Fruit fly (Drosophila melanogaster) whole organism, embryonic: ENCODE results near the gene Wdr59.

Experiments used
- Atf6 ChIP-seq: fragments of 200-800 bp; sonication (Bioruptor generic); IDR thresholded peaks from 2 replicates; pipeline ENCODE4 v1.3.6; 2022; ENCODE audit warnings: missing biosample characterization, missing genetic modification characterization
- B-H2 ChIP-seq: fragments of 200-800 bp; sonication (Bioruptor generic); optimal IDR thresholded peaks from 2 replicates; lab custom pipeline; 2018; ENCODE audit warnings: missing biosample characterization, mild to moderate bottlenecking, missing genetic modification characterization
- CG12744 ChIP-seq: fragments of 200-800 bp; sonication (Bioruptor generic); optimal IDR thresholded peaks from 2 replicates; lab custom pipeline; 2016; ENCODE audit warnings: missing biosample characterization, missing genetic modification characterization
- CG13123 ChIP-seq: fragments of 200-800 bp; sonication (Bioruptor generic); optimal IDR thresholded peaks from 2 replicates; lab custom pipeline; 2016; ENCODE audit warnings: missing biosample characterization, missing genetic modification characterization
- CG13296 ChIP-seq: fragments of 200-800 bp; sonication (Bioruptor generic); optimal IDR thresholded peaks from 3 replicates; lab custom pipeline; 2018; ENCODE audit warnings: missing biosample characterization, mild to moderate bottlenecking, missing genetic modification characterization
- CG13624 ChIP-seq: fragments of 200-800 bp; sonication (Bioruptor generic); optimal IDR thresholded peaks from 2 replicates; lab custom pipeline; 2016; ENCODE audit warnings: missing biosample characterization, missing genetic modification characterization
- CG16815 ChIP-seq: fragments of 200-800 bp; sonication (Bioruptor generic); optimal IDR thresholded peaks from 3 replicates; lab custom pipeline; 2017; ENCODE audit warnings: missing biosample characterization, mild to moderate bottlenecking, missing genetic modification characterization
- CG2875 ChIP-seq: fragments of 200-800 bp; sonication (Bioruptor generic); optimal IDR thresholded peaks from 2 replicates; lab custom pipeline; 2017; ENCODE audit warnings: missing biosample characterization, mild to moderate bottlenecking, missing genetic modification characterization, missing genetic modification reagents
- CG30403 ChIP-seq: fragments of 200-800 bp; sonication (Bioruptor generic); optimal IDR thresholded peaks from 3 replicates; lab custom pipeline; 2016; ENCODE audit warnings: missing biosample characterization, missing genetic modification characterization
- CG30431 ChIP-seq: fragments of 200-800 bp; sonication (Bioruptor generic); optimal IDR thresholded peaks from 2 replicates; lab custom pipeline; 2017; ENCODE audit warnings: missing biosample characterization, missing genetic modification characterization
- CG31365 ChIP-seq: fragments of 200-800 bp; sonication (Bioruptor generic); optimal IDR thresholded peaks from 2 replicates; lab custom pipeline; 2018; ENCODE audit warnings: missing biosample characterization, mild to moderate bottlenecking, missing genetic modification characterization
- CG31441 ChIP-seq: fragments of 200-800 bp; sonication (Bioruptor generic); IDR thresholded peaks from 2 replicates; pipeline ENCODE4 v1.3.6; 2022; ENCODE audit warnings: missing biosample characterization, missing genetic modification characterization
- CG32767 ChIP-seq: fragments of 200-800 bp; sonication (Bioruptor generic); IDR thresholded peaks from 2 replicates; pipeline ENCODE4 v1.3.6; 2022; ENCODE audit warnings: missing biosample characterization, missing genetic modification characterization
- CG4282 ChIP-seq: fragments of 200-800 bp; sonication (Bioruptor generic); optimal IDR thresholded peaks from 2 replicates; lab custom pipeline; 2016; ENCODE audit warnings: missing biosample characterization, missing genetic modification characterization
- CG4424 ChIP-seq: fragments of 200-800 bp; sonication (Bioruptor generic); optimal IDR thresholded peaks from 3 replicates; lab custom pipeline; 2016; ENCODE audit warnings: missing biosample characterization, missing genetic modification characterization
- CG5245 ChIP-seq: fragments of 200-800 bp; sonication (Bioruptor generic); optimal IDR thresholded peaks from 3 replicates; lab custom pipeline; 2016; ENCODE audit warnings: missing biosample characterization, missing genetic modification characterization
- CG5953 ChIP-seq: fragments of 200-800 bp; sonication (Bioruptor generic); IDR thresholded peaks from 2 replicates; pipeline ENCODE4 v1.3.6; 2022; ENCODE audit warnings: missing biosample characterization, missing genetic modification characterization
- CG6272 ChIP-seq: fragments of 200-800 bp; sonication (Bioruptor generic); IDR thresholded peaks from 2 replicates; pipeline ENCODE4 v1.3.6; 2022; ENCODE audit warnings: missing biosample characterization, missing genetic modification characterization
- CG6654 ChIP-seq: fragments of 200-800 bp; sonication (Bioruptor generic); optimal IDR thresholded peaks from 2 replicates; lab custom pipeline; 2017; ENCODE audit warnings: missing biosample characterization, mild to moderate bottlenecking, missing genetic modification characterization
- CG8281 ChIP-seq: fragments of 200-800 bp; sonication (Bioruptor generic); optimal IDR thresholded peaks from 2 replicates; lab custom pipeline; 2018; ENCODE audit warnings: missing biosample characterization, mild to moderate bottlenecking, missing genetic modification characterization, moderate library complexity
- CG9727 ChIP-seq: fragments of 200-800 bp; sonication (Bioruptor generic); optimal IDR thresholded peaks from 3 replicates; lab custom pipeline; 2017; ENCODE audit warnings: missing biosample characterization, mild to moderate bottlenecking, missing genetic modification characterization
- CG9797 ChIP-seq: fragments of 200-800 bp; sonication (Bioruptor generic); optimal IDR thresholded peaks from 3 replicates; lab custom pipeline; 2018; ENCODE audit warnings: missing biosample characterization, mild to moderate bottlenecking, missing genetic modification characterization
- CTCF ChIP-seq: fragments of 200-800 bp; sonication (Bioruptor generic); optimal IDR thresholded peaks from 2 replicates; lab custom pipeline; 2017; ENCODE audit warnings: missing biosample characterization, mild to moderate bottlenecking, missing genetic modification characterization, moderate library complexity
- CrebB ChIP-seq: fragments of 200-800 bp; sonication (Bioruptor generic); optimal IDR thresholded peaks from 3 replicates; lab custom pipeline; 2018; ENCODE audit warnings: missing biosample characterization, mild to moderate bottlenecking, missing genetic modification characterization
- Deaf1 ChIP-seq: fragments of 200-800 bp; optimal IDR thresholded peaks from 3 replicates; lab custom pipeline; 2019; ENCODE audit warnings: missing biosample characterization, mild to moderate bottlenecking, missing genetic modification characterization, moderate library complexity
- Nf-YC ChIP-seq: fragments of 200-800 bp; optimal IDR thresholded peaks from 3 replicates; lab custom pipeline; 2019; ENCODE audit warnings: missing biosample characterization, mild to moderate bottlenecking, missing genetic modification characterization, moderate library complexity
- NfI ChIP-seq: fragments of 200-800 bp; sonication (Bioruptor generic); optimal IDR thresholded peaks from 3 replicates; lab custom pipeline; 2018; ENCODE audit warnings: missing biosample characterization, mild to moderate bottlenecking, missing genetic modification characterization, moderate library complexity
- Ravus ChIP-seq: fragments of 200-800 bp; sonication (Bioruptor generic); IDR thresholded peaks from 2 replicates; pipeline ENCODE4 v1.3.6; 2022; ENCODE audit warnings: missing biosample characterization, missing genetic modification characterization
- Sox100B ChIP-seq: fragments of 200-800 bp; sonication (Bioruptor generic); optimal IDR thresholded peaks from 3 replicates; lab custom pipeline; 2018; ENCODE audit warnings: missing biosample characterization, mild to moderate bottlenecking, missing genetic modification characterization
- Ssrp ChIP-seq: fragments of 200-800 bp; sonication (Bioruptor generic); optimal IDR thresholded peaks from 2 replicates; lab custom pipeline; 2018; ENCODE audit warnings: missing biosample characterization, mild to moderate bottlenecking, missing genetic modification characterization, moderate library complexity
- bigmax ChIP-seq: fragments of 200-800 bp; sonication (Bioruptor generic); optimal IDR thresholded peaks from 2 replicates; lab custom pipeline; 2018; ENCODE audit warnings: missing biosample characterization, mild to moderate bottlenecking, missing genetic modification characterization
- br ChIP-seq: fragments of >200 bp; optimal IDR thresholded peaks from 2 replicates; lab custom pipeline; 2017
- chinmo ChIP-seq: fragments of 200-800 bp; sonication (Bioruptor generic); IDR thresholded peaks from 4 replicates; pipeline ENCODE4 v1.3.6; 2022; ENCODE audit warnings: missing biosample characterization, missing genetic modification characterization; ENCODE audit not compliant: partially characterized antibody
- crc ChIP-seq: fragments of 200-800 bp; sonication (Bioruptor generic); optimal IDR thresholded peaks from 2 replicates; lab custom pipeline; 2016; ENCODE audit warnings: missing biosample characterization, missing genetic modification characterization
- crp ChIP-seq, 2 experiments: fragments of 200-800 bp; sonication (Bioruptor generic); optimal IDR thresholded peaks; 2 replicates in 1 of 2; 3 replicates in 1 of 2; lab custom pipeline; 2017; ENCODE audit warnings: missing biosample characterization in 2 of 2, missing genetic modification characterization in 2 of 2, mild to moderate bottlenecking in 1 of 2, moderate library complexity in 1 of 2
- da ChIP-seq: fragments of 200-800 bp; sonication (Bioruptor generic); optimal IDR thresholded peaks from 2 replicates; lab custom pipeline; 2016; ENCODE audit warnings: missing biosample characterization, missing genetic modification characterization
- dpn ChIP-seq, 2 experiments: fragments of 200-800 bp; sonication (Bioruptor generic); optimal IDR thresholded peaks; 3 replicates each; lab custom pipeline; 2016; ENCODE audit warnings: missing biosample characterization in 2 of 2, missing genetic modification characterization in 2 of 2
- eve ChIP-seq, 2 experiments: fragments of >200 bp; optimal IDR thresholded peaks; 2 replicates each; lab custom pipeline; 2017; ENCODE audit warnings: missing biosample characterization in 2 of 2, missing genetic modification characterization in 2 of 2
- fd102C ChIP-seq: fragments of 200-800 bp; sonication (Bioruptor generic); optimal IDR thresholded peaks from 2 replicates; lab custom pipeline; 2018; ENCODE audit warnings: missing biosample characterization, mild to moderate bottlenecking, missing genetic modification characterization, moderate library complexity
- gce ChIP-seq: fragments of 200-800 bp; sonication (Bioruptor generic); IDR thresholded peaks from 3 replicates; pipeline ENCODE4 v1.3.6; 2022; ENCODE audit warnings: missing biosample characterization, missing genetic modification characterization
- gfzf ChIP-seq: fragments of 200-800 bp; sonication (Bioruptor generic); optimal IDR thresholded peaks from 2 replicates; lab custom pipeline; 2016; ENCODE audit warnings: missing biosample characterization, mild to moderate bottlenecking, missing genetic modification characterization, moderate library complexity
- insv ChIP-seq, 2 experiments: fragments of 200-800 bp; sonication (Bioruptor generic); optimal IDR thresholded peaks; 3 replicates each; lab custom pipeline; 2016 to 2018; ENCODE audit warnings: missing biosample characterization in 2 of 2, missing genetic modification characterization in 2 of 2
- lab ChIP-seq: fragments of 200-800 bp; sonication (Bioruptor generic); optimal IDR thresholded peaks from 3 replicates; lab custom pipeline; 2017; ENCODE audit warnings: missing biosample characterization, missing genetic modification characterization, mild to moderate bottlenecking, moderate library complexity, missing genetic modification reagents
- nom ChIP-seq: fragments of 200-800 bp; sonication (Bioruptor generic); optimal IDR thresholded peaks from 2 replicates; lab custom pipeline; 2017; ENCODE audit warnings: missing biosample characterization, missing genetic modification characterization, mild to moderate bottlenecking, moderate library complexity, missing genetic modification reagents
- pfk ChIP-seq: fragments of 200-800 bp; sonication (Bioruptor generic); optimal IDR thresholded peaks from 2 replicates; lab custom pipeline; 2018; ENCODE audit warnings: missing biosample characterization, mild to moderate bottlenecking, missing genetic modification characterization, moderate library complexity
- slp2 ChIP-seq: fragments of 200-800 bp; sonication (Bioruptor generic); optimal IDR thresholded peaks from 2 replicates; lab custom pipeline; 2016; ENCODE audit warnings: missing biosample characterization, missing genetic modification characterization
- tx ChIP-seq: fragments of 200-800 bp; sonication (Bioruptor generic); optimal IDR thresholded peaks from 2 replicates; lab custom pipeline; 2016; ENCODE audit warnings: missing biosample characterization, missing genetic modification characterization
- yki ChIP-seq: fragments of >200 bp; optimal IDR thresholded peaks from 3 replicates; lab custom pipeline; 2018
- zen ChIP-seq: fragments of 200-800 bp; sonication (Bioruptor generic); optimal IDR thresholded peaks from 3 replicates; lab custom pipeline; 2018; ENCODE audit warnings: missing biosample characterization, mild to moderate bottlenecking, missing genetic modification characterization, moderate library complexity
- zfh1 ChIP-seq: fragments of 200-800 bp; sonication (Bioruptor generic); IDR thresholded peaks from 3 replicates; pipeline ENCODE4 v1.3.6; 2022; ENCODE audit warnings: missing biosample characterization, missing genetic modification characterization

Gene Wdr59

dm6 chr2L:11044678-11045466 is 46.4 kb upstream of the Wdr59 start (continued):
- TF ChIP-seq CG30403 (GFP tag; lab: Kevin White, UChicago) (peak; percentile 42), zen (no peak), zfh1 (GFP tag; lab: Robert Waterston, UW) (no peak; the same call in 2 of the 3 replicates), CG30431 (no peak), da (GFP tag; lab: Kevin White, UChicago) (no peak), fd102C (GFP tag; lab: Kevin White, UChicago) (no peak), CG9797 (GFP tag; lab: Kevin White, UChicago) (no peak), CG5953 (GFP tag; lab: Robert Waterston, UW) (no peak), slp2 (GFP tag; lab: Kevin White, UChicago) (no peak), CG4424 (GFP tag; lab: Kevin White, UChicago) (peak; percentile 18), insv (GFP tag; optimal IDR thresholded peaks at IDR 0.05; lab: Kevin White, UChicago) (no peak), CrebB (tag; lab: Kevin White, UChicago) (peak; percentile 63), lab (peak; percentile 69), nom (GFP tag; lab: Kevin White, UChicago) (peak; percentile 49), Sox100B (peak; percentile 14), CG2875 (GFP tag; lab: Kevin White, UChicago) (peak; percentile 72), CG32767 (GFP tag; lab: Robert Waterston, UW) (no peak), CG9727 (GFP tag; lab: Kevin White, UChicago) (peak; percentile 50), CG13123 (GFP tag; lab: Kevin White, UChicago) (peak; percentile 17), crc (GFP tag; lab: Kevin White, UChicago) (no peak), chinmo (GFP tag; lab: Robert Waterston, UW) (peak; percentile 71; the same call in 1 of the 4 replicates), CG12744 (GFP tag; lab: Kevin White, UChicago) (peak; percentile 1), CG16815 (GFP tag; lab: Kevin White, UChicago) (peak; percentile 41), gfzf (GFP tag; lab: Kevin White, UChicago) (no peak), CG4282 (no peak), CG31441 (GFP tag; lab: Robert Waterston, UW) (peak; percentile 58), CG5245 (GFP tag; lab: Kevin White, UChicago) (no peak), CG13624 (GFP tag; lab: Kevin White, UChicago) (no peak), br (lab: Kevin White, UChicago) (no peak), crp (GFP tag; optimal IDR thresholded peaks at IDR 0.05; lab: Kevin White, UChicago) (peak in 1 of 2 experiments; percentile 10), pfk (peak; percentile 36), gce (peak; percentile 28; the same call in 1 of the 3 replicates), Atf6 (GFP tag; lab: Robert Waterston, UW) (peak; percentile 31; the same call in 1 of the 2 replicates), Nf-YC (tag; lab: Kevin White, UChicago) (no peak), CG8281 (tag; lab: Kevin White, UChicago) (peak; percentile 7), bigmax (no peak), CG6654 (GFP tag; lab: Kevin White, UChicago) (no peak), yki (lab: Kevin White, UChicago) (peak; percentile 32), CG13296 (peak; percentile 62), NfI (no peak), CG31365 (tag; lab: Kevin White, UChicago) (peak; percentile 11), CTCF (GFP tag; lab: Kevin White, UChicago) (peak; percentile 19), Deaf1 (peak; percentile 46), Ssrp (tag; lab: Kevin White, UChicago) (no peak), tx (GFP tag; lab: Kevin White, UChicago) (no peak), B-H2 (no peak), dpn (GFP tag; optimal IDR thresholded peaks at IDR 0.05; lab: Kevin White, UChicago) (peak in 1 of 2 experiments; percentile 19), Ravus (GFP tag; lab: Robert Waterston, UW) (no peak), eve (GFP tag; optimal IDR thresholded peaks at IDR 0.05; lab: Kevin White, UChicago) (peak in 1 of 2 experiments; percentile 34), CG6272 (no peak; the same call in 1 of the 2 replicates)
